Worm (Caenorhabditis elegans) whole organism, midembryonic: ENCODE measurements around the gene C14A4.7.

Experiments
- T22C8.4 ChIP-seq: fragments of 200-800 bp; sonication (Bioruptor generic); IDR thresholded peaks from 2 replicates; pipeline ENCODE4 v1.3.6; 2022; ENCODE audit warnings: missing genetic modification characterization, missing compliant biosample characterization
- cog-1 ChIP-seq: sonication (generic microtip); optimal IDR thresholded peaks from 2 replicates; lab custom pipeline; 2016; ENCODE audit warnings: missing genetic modification characterization, missing compliant biosample characterization
- flt-1 ChIP-seq: fragments of 200-800 bp; sonication (Bioruptor generic); IDR thresholded peaks from 2 replicates; pipeline ENCODE4 v1.3.6; 2022; ENCODE audit warnings: missing genetic modification characterization, missing compliant biosample characterization
- klf-2 ChIP-seq: fragments of 200-800 bp; sonication (Bioruptor generic); conservative IDR thresholded peaks from 2 replicates; pipeline ENCODE4 v1.3.6; 2022; ENCODE audit warnings: missing genetic modification reagents, missing genetic modification characterization, missing compliant biosample characterization
- med-1 ChIP-seq: sonication (generic microtip); optimal IDR thresholded peaks from 2 replicates; lab custom pipeline; 2017; ENCODE audit warnings: missing genetic modification characterization, mild to moderate bottlenecking, missing compliant biosample characterization, antibody characterized with exemption, missing genetic modification reagents; ENCODE audit not compliant: insufficient read depth
- ref-1 ChIP-seq: fragments of 200-800 bp; sonication (Bioruptor generic); conservative IDR thresholded peaks from 2 replicates; pipeline ENCODE4 v1.3.6; 2022; ENCODE audit warnings: missing genetic modification reagents, missing genetic modification characterization, missing compliant biosample characterization
- ztf-29 ChIP-seq: fragments of 200-800 bp; sonication (Bioruptor generic); IDR thresholded peaks from 2 replicates; pipeline ENCODE4 v1.3.6; 2022; ENCODE audit warnings: missing genetic modification reagents, missing genetic modification characterization, missing compliant biosample characterization

DNA sequence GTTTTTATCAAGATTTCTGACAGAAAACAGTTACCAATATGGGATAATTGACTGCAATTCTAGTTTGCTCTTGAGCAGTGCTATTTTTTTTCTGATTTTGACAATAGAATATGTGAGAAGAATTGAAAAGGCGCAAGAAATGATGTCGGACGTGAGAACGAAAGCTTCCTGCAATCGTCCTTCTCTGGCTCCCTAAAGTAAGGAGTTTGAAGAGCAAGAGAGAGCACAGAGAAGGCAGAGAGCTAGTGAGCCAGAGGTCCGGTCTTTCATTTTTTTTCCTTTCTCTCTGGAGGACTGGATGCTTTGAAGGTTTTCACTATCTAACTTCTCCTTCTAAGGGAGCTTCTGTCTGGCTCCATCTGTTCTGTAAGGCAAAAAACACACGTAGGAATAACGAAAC is 46.2 kb downstream of the C14A4.7 start:
- TF ChIP-seq T22C8.4, result no peak
- TF ChIP-seq flt-1 (GFP tag; lab: Robert Waterston, UW), result no peak
- TF ChIP-seq ref-1, result no peak
- no peak for TF ChIP-seq med-1 (GFP tag; lab: Kevin White, UChicago)
- TF ChIP-seq klf-2 (GFP tag; lab: Robert Waterston, UW), result no peak
- no peak for TF ChIP-seq ztf-29
- TF ChIP-seq cog-1 (tag; lab: Kevin White, UChicago), result no peak
